Worm (Caenorhabditis elegans): ENCODE results near the gene Y54G2A.41.
A peak's percentile ranks its signal among the peaks of the same experiment; 100 is the strongest.

The Y54G2A.41 gene

ce11 chrIV:2771692-2772091 lies 20.0 kb downstream of the Y54G2A.41 start, which contains the start of gene Y54G2A.11:
Y54G2A.11 (minus strand) TSS chrIV:2771792.
- TF ChIP-seq lin-39 (tag; optimal IDR thresholded peaks at IDR 0.05) (no peak), F44E2.7 (GFP tag; IDR thresholded peaks at IDR 0.05) (no peak), D1046.2 (GFP tag; IDR thresholded peaks at IDR 0.05) (no peak), fos-1 (tag; optimal IDR thresholded peaks at IDR 0.05) (no peak)

- TF ChIP-seq unc-62 (GFP tag; optimal IDR thresholded peaks at IDR 0.05 in 1 of 2) (peak in 1 of 2 experiments; percentile 58), unc-62 (tag; optimal IDR thresholded peaks at IDR 0.05) (no peak), hlh-30 (tag; optimal IDR thresholded peaks at IDR 0.05; ENCODE audit: insufficient read depth) (peak; percentile 74), tra-1 (GFP tag; IDR thresholded peaks at IDR 0.05) (no peak), lsy-2 (tag; optimal IDR thresholded peaks at IDR 0.05) (no peak), egl-27 (tag; optimal IDR thresholded peaks at IDR 0.05) (no peak), dpl-1 (GFP tag; optimal IDR thresholded peaks at IDR 0.05) (peak; percentile 21), skn-1 (tag; optimal IDR thresholded peaks at IDR 0.05) (no peak), nhr-111 (GFP tag; optimal IDR thresholded peaks at IDR 0.05) (peak; percentile 44), hlh-11 (tag; optimal IDR thresholded peaks at IDR 0.05) (peak; percentile 70), mdl-1 (tag; optimal IDR thresholded peaks at IDR 0.05) (no peak), ama-1 (optimal IDR thresholded peaks at IDR 0.05) (peak; percentile 50), daf-8 (GFP tag; IDR thresholded peaks at IDR 0.05) (no peak), pqm-1 (tag; optimal IDR thresholded peaks at IDR 0.05) (no peak), set-16 (GFP tag; IDR thresholded peaks at IDR 0.05) (peak; percentile 85), gei-8 (GFP tag; optimal IDR thresholded peaks at IDR 0.05) (peak; percentile 40), mxl-3 (GFP tag; optimal IDR thresholded peaks at IDR 0.05) (peak; percentile 1), lin-38 (GFP tag; IDR thresholded peaks at IDR 0.05) (peak; percentile 33; the same call in 1 of the 2 replicates)
These were observed 20.7 kb downstream of the Y54G2A.41 start for ce11 chrIV:2772209-2772851.

ce11 chrIV:2773382-2773979 lies 21.8 kb downstream of the Y54G2A.41 start:
- no peak for TF ChIP-seq nhr-25 (tag; optimal IDR thresholded peaks at IDR 0.05; ENCODE audit: borderline replicate concordance, insufficient read depth)
- TF ChIP-seq dmd-8 (GFP tag; IDR thresholded peaks at IDR 0.05), result no peak
- TF ChIP-seq unc-130 (GFP tag; optimal IDR thresholded peaks at IDR 0.05), result no peak
- TF ChIP-seq F10B5.3 (tag; optimal IDR thresholded peaks at IDR 0.05), result no peak
- no peak for TF ChIP-seq Y48G9A.11 (GFP tag; IDR thresholded peaks at IDR 0.05)
- TF ChIP-seq nhr-28 (tag; optimal IDR thresholded peaks at IDR 0.05), result peak; percentile 33
- no peak for TF ChIP-seq spr-3 (GFP tag; optimal IDR thresholded peaks at IDR 0.05)
- TF ChIP-seq pha-4 (GFP tag; IDR thresholded peaks at IDR 0.05), result no peak
- TF ChIP-seq pha-4 (tag; optimal IDR thresholded peaks at IDR 0.05), result peak; percentile 28
- TF ChIP-seq ztf-11 (tag; optimal IDR thresholded peaks at IDR 0.05), result no peak
- no peak for TF ChIP-seq Y5F2A.4 (GFP tag; optimal IDR thresholded peaks at IDR 0.05)
- TF ChIP-seq daf-16 (GFP tag; optimal IDR thresholded peaks at IDR 0.05), result peak in 1 of 2 experiments; percentile 43
- no peak for TF ChIP-seq daf-16 (tag; optimal IDR thresholded peaks at IDR 0.05)
- TF ChIP-seq mxl-2 (GFP tag; conservative IDR thresholded peaks at IDR 0.05), result no peak
- TF ChIP-seq tag-97 (GFP tag; IDR thresholded peaks at IDR 0.05), result no peak
- no peak for TF ChIP-seq nhr-111 (GFP tag; optimal IDR thresholded peaks at IDR 0.05)
- no peak for TF ChIP-seq ceh-20 (GFP tag; IDR thresholded peaks at IDR 0.05)
- TF ChIP-seq mes-2 (tag; optimal IDR thresholded peaks at IDR 0.05; ENCODE audit: poor library complexity, severe bottlenecking), result no peak
- TF ChIP-seq dve-1 (tag; optimal IDR thresholded peaks at IDR 0.05; ENCODE audit: insufficient read depth), result peak; percentile 32
- no peak for TF ChIP-seq php-3 (GFP tag; IDR thresholded peaks at IDR 0.05)
- no peak for TF ChIP-seq nhr-42 (GFP tag; IDR thresholded peaks at IDR 0.05)
- no peak for TF ChIP-seq lin-29 (GFP tag; IDR thresholded peaks at IDR 0.05)
- TF ChIP-seq egl-27 (tag; optimal IDR thresholded peaks at IDR 0.05), result no peak
- TF ChIP-seq saeg-2 (GFP tag; IDR thresholded peaks at IDR 0.05), result no peak
- no peak for TF ChIP-seq nhr-237 (tag; optimal IDR thresholded peaks at IDR 0.05)
- peak; percentile 29 for TF ChIP-seq mep-1 (tag; optimal IDR thresholded peaks at IDR 0.05)
- no peak for TF ChIP-seq pqm-1 (tag; optimal IDR thresholded peaks at IDR 0.05)
- no peak for TF ChIP-seq daf-12 (tag; optimal IDR thresholded peaks at IDR 0.05)
- TF ChIP-seq lin-1 (GFP tag; IDR thresholded peaks at IDR 0.05), result no peak
